Worm (Caenorhabditis elegans) whole organism, early embryonic: Measurements from ENCODE around the gene frpr-6.

Experiments
- B0310.2 ChIP-seq: sonication (generic microtip); optimal IDR thresholded peaks from 2 replicates; lab custom pipeline; 2016; ENCODE audit warnings: mild to moderate bottlenecking, missing genetic modification characterization, missing compliant biosample characterization
- aly-1 ChIP-seq: sonication (generic microtip); optimal IDR thresholded peaks from 2 replicates; lab custom pipeline; 2016; ENCODE audit warnings: missing genetic modification characterization, missing compliant biosample characterization
- ama-1 ChIP-seq: fragments of 150-350 bp; optimal IDR thresholded peaks from 2 replicates; lab custom pipeline; 2014
- ceh-13 ChIP-seq: fragments of 200-800 bp; sonication (Bioruptor generic); optimal IDR thresholded peaks from 2 replicates; lab custom pipeline; 2018; ENCODE audit warnings: mild to moderate bottlenecking, missing genetic modification characterization, missing compliant biosample characterization
- flt-1 ChIP-seq: fragments of 200-800 bp; sonication (Bioruptor generic); IDR thresholded peaks from 2 replicates; pipeline ENCODE4 v1.3.6; 2022; ENCODE audit warnings: missing genetic modification characterization, missing compliant biosample characterization
- hmbx-1 ChIP-seq: sonication (generic microtip); optimal IDR thresholded peaks from 2 replicates; lab custom pipeline; 2016; ENCODE audit warnings: mild to moderate bottlenecking, missing genetic modification characterization, missing compliant biosample characterization
- hmg-4 ChIP-seq: fragments of 200-800 bp; sonication (Bioruptor generic); optimal IDR thresholded peaks from 2 replicates; lab custom pipeline; 2018; ENCODE audit warnings: mild to moderate bottlenecking, missing genetic modification characterization, missing compliant biosample characterization
- scrt-1 ChIP-seq: fragments of 200-800 bp; sonication (Bioruptor generic); IDR thresholded peaks from 2 replicates; pipeline ENCODE4 v1.3.6; 2022; ENCODE audit warnings: missing genetic modification characterization, missing compliant biosample characterization
- sea-1 ChIP-seq: fragments of 200-800 bp; sonication (Bioruptor generic); conservative IDR thresholded peaks from 2 replicates; pipeline ENCODE4 v1.3.6; 2022; ENCODE audit warnings: missing genetic modification characterization, missing compliant biosample characterization
- tbx-11 ChIP-seq: fragments of 200-800 bp; sonication (Bioruptor generic); IDR thresholded peaks from 2 replicates; pipeline ENCODE4 v1.3.6; 2022; ENCODE audit warnings: missing genetic modification characterization, missing compliant biosample characterization
- tbx-37 ChIP-seq: fragments of 200-800 bp; sonication (Bioruptor generic); conservative IDR thresholded peaks from 2 replicates; pipeline ENCODE4 v1.3.6; 2022; ENCODE audit warnings: missing genetic modification reagents, missing genetic modification characterization, missing compliant biosample characterization

DNA sequence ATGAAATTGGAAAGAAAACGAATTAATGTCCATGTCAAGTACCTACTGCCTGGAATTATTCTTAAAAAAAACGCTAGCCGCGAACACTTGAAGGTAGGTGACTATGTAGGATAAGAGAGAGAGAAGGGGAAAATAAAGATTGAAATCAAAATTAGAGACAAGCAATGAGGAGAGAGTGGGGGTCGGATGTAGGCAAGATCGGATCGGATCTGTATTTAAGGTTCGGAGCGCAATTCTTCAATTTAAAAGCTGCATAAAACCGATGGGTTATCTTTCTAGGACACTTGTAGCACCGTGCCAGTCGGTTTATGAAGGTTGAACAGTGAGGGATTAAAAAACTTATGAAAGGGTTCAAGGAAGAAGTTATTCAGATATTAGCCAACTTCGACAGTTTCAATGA is 37.8 kb downstream of the frpr-6 start:
- TF ChIP-seq ama-1 (lab: Kevin White, UChicago): no peak
- TF ChIP-seq aly-1 (tag; lab: Kevin White, UChicago): no peak
- no peak for TF ChIP-seq ceh-13 (GFP tag; lab: Kevin White, UChicago)
- no peak for TF ChIP-seq flt-1 (GFP tag; lab: Robert Waterston, UW)
- no peak for TF ChIP-seq scrt-1 (GFP tag; lab: Robert Waterston, UW)
- no peak for TF ChIP-seq B0310.2 (tag; lab: Kevin White, UChicago)
- no peak for TF ChIP-seq hmbx-1 (tag; lab: Kevin White, UChicago)
- TF ChIP-seq tbx-37 (GFP tag; lab: Robert Waterston, UW): no peak
- no peak for TF ChIP-seq hmg-4 (GFP tag; lab: Kevin White, UChicago)
- no peak for TF ChIP-seq sea-1
- no peak for TF ChIP-seq tbx-11 (GFP tag; lab: Robert Waterston, UW)
